Fruit fly (Drosophila melanogaster) Kc167 (cell line): Measurements from ENCODE around the gene amrt.

ENCODE experiments used
- Myc ChIP-seq: fragments of >200 bp; optimal IDR thresholded peaks from 2 replicates; lab custom pipeline; 2017; ENCODE audit warnings: missing external identifiers
- Sin3A ChIP-seq: fragments of >200 bp; optimal IDR thresholded peaks from 2 replicates; lab custom pipeline; 2018; ENCODE audit warnings: missing external identifiers
- h ChIP-seq: fragments of >200 bp; optimal IDR thresholded peaks from 3 replicates; lab custom pipeline; 2018; ENCODE audit warnings: missing external identifiers
- insv ChIP-seq: fragments of >200 bp; optimal IDR thresholded peaks from 3 replicates; lab custom pipeline; 2018; ENCODE audit warnings: missing external identifiers
- psq ChIP-seq: fragments of >200 bp; optimal IDR thresholded peaks from 2 replicates; lab custom pipeline; 2017; ENCODE audit warnings: missing external identifiers
- ttk ChIP-seq: sonication (Bioruptor generic); optimal IDR thresholded peaks from 2 replicates; lab custom pipeline; 2017; ENCODE audit warnings: missing external identifiers

Gene amrt

dm6 chrX:13797538-13797937 lies 15.3 kb downstream of the amrt start, which contains the start of gene CG10996:
Gene CG10996 (minus strand): TSS chrX:13797638.
- TF ChIP-seq Myc (lab: Kevin White, UChicago) (no peak), insv (no peak), psq (lab: Kevin White, UChicago) (no peak), h (lab: Kevin White, UChicago) (no peak), ttk (no peak), Sin3A (lab: Kevin White, UChicago) (no peak)

dm6 chrX:13800680-13801079 lies 18.4 kb downstream of the amrt start:
- TF ChIP-seq psq (lab: Kevin White, UChicago) = no peak
- TF ChIP-seq ttk = no peak
- TF ChIP-seq Myc (lab: Kevin White, UChicago) = no peak
- no peak for TF ChIP-seq insv
- TF ChIP-seq h (lab: Kevin White, UChicago) = no peak
- TF ChIP-seq Sin3A (lab: Kevin White, UChicago) = no peak

- no peak for TF ChIP-seq Sin3A (lab: Kevin White, UChicago)
- no peak for TF ChIP-seq Myc (lab: Kevin White, UChicago)
- no peak for TF ChIP-seq psq (lab: Kevin White, UChicago)
- TF ChIP-seq h (lab: Kevin White, UChicago) = no peak
- no peak for TF ChIP-seq insv
- TF ChIP-seq ttk = no peak
Measured at dm6 chrX:13804398-13804797, 22.1 kb downstream of the amrt start.

- no peak for TF ChIP-seq Sin3A (lab: Kevin White, UChicago)
- no peak for TF ChIP-seq h (lab: Kevin White, UChicago)
- TF ChIP-seq psq (lab: Kevin White, UChicago) = no peak
- TF ChIP-seq insv = no peak
- no peak for TF ChIP-seq Myc (lab: Kevin White, UChicago)
- TF ChIP-seq ttk = no peak
Measured at dm6 chrX:13805554-13805953, 23.3 kb downstream of the amrt start.

dm6 chrX:13811480-13811879 lies 29.2 kb downstream of the amrt start, which contains the start of gene CG11095:
Gene CG11095 (plus strand): TSS chrX:13811684.
- TF ChIP-seq Myc (lab: Kevin White, UChicago) (no peak), ttk (no peak), psq (lab: Kevin White, UChicago) (no peak), Sin3A (lab: Kevin White, UChicago) (no peak), insv (no peak), h (lab: Kevin White, UChicago) (no peak)

dm6 chrX:13814058-13814457 lies 31.8 kb downstream of the amrt start:
- TF ChIP-seq Sin3A (lab: Kevin White, UChicago) (no peak), psq (lab: Kevin White, UChicago) (no peak), Myc (lab: Kevin White, UChicago) (no peak), h (lab: Kevin White, UChicago) (no peak), ttk (no peak), insv (no peak)

- TF ChIP-seq h (lab: Kevin White, UChicago) (no peak), Sin3A (lab: Kevin White, UChicago) (no peak), ttk (no peak), psq (lab: Kevin White, UChicago) (no peak), insv (no peak), Myc (lab: Kevin White, UChicago) (no peak)
Measured at dm6 chrX:13815526-13816173, 33.4 kb downstream of the amrt start.

- no peak for TF ChIP-seq Myc (lab: Kevin White, UChicago)
- no peak for TF ChIP-seq Sin3A (lab: Kevin White, UChicago)
- TF ChIP-seq ttk = no peak
- no peak for TF ChIP-seq psq (lab: Kevin White, UChicago)
- TF ChIP-seq h (lab: Kevin White, UChicago) = no peak
- no peak for TF ChIP-seq insv
Measured at dm6 chrX:13817418-13818171, 35.3 kb downstream of the amrt start.

dm6 chrX:13818172-13818472 lies 35.9 kb downstream of the amrt start:
- TF ChIP-seq h (lab: Kevin White, UChicago) (no peak), ttk (no peak), Sin3A (lab: Kevin White, UChicago) (no peak), psq (lab: Kevin White, UChicago) (no peak), insv (no peak), Myc (lab: Kevin White, UChicago) (no peak)

- TF ChIP-seq insv (no peak), Myc (lab: Kevin White, UChicago) (no peak), Sin3A (lab: Kevin White, UChicago) (no peak), h (lab: Kevin White, UChicago) (no peak), psq (lab: Kevin White, UChicago) (no peak), ttk (no peak)
Measured at dm6 chrX:13818841-13819240, 36.6 kb downstream of the amrt start.

dm6 chrX:13819682-13820081 lies 37.4 kb downstream of the amrt start:
- TF ChIP-seq ttk = no peak
- TF ChIP-seq Myc (lab: Kevin White, UChicago) = no peak
- no peak for TF ChIP-seq Sin3A (lab: Kevin White, UChicago)
- TF ChIP-seq psq (lab: Kevin White, UChicago) = no peak
- TF ChIP-seq insv = no peak

- TF ChIP-seq ttk (no peak), insv (no peak), h (lab: Kevin White, UChicago) (no peak), Sin3A (lab: Kevin White, UChicago) (no peak), psq (lab: Kevin White, UChicago) (no peak), Myc (lab: Kevin White, UChicago) (no peak)
Measured at dm6 chrX:13820310-13821038, 38.2 kb downstream of the amrt start.
